Fruit fly (Drosophila melanogaster): Measurements from ENCODE around the gene Art3.
A peak's percentile ranks its signal among the peaks of the same experiment; 100 is the strongest.

Art3 gene

DNA sequence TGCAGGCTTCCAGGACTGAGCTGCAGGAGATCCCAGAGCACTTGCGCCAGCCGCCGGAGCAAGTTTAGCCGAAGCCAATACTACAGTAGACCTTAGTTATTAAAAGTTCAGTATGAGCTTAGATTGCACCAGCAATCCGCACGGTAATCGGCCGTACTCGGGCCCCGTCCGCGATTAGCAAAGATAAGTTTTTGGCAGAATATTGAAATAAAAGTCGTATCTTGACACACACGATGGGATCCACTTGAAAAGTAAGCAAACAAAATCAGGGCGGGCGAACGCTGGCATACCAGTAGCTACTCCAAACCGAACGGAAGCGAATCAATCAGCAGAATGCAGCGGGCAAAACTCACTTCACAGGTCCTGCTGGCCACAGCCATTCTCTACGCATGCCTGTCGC lies 1.1 kb upstream of the Art3 start, which contains the start of gene CG34316:
Gene CG34316, plus strand, starts transcription at position 301 of the 400 bp plus-strand sequence.
- TF ChIP-seq kay (GFP tag; ENCODE audit: borderline replicate concordance): no peak
- TF ChIP-seq ovo (GFP tag; optimal IDR thresholded peaks at IDR 0.05): no peak
- no peak for TF ChIP-seq CG33017 (tag; optimal IDR thresholded peaks at IDR 0.05)
- no peak for TF ChIP-seq Crg-1 (GFP tag; optimal IDR thresholded peaks at IDR 0.05)
- no peak for TF ChIP-seq CG12768 (GFP tag; optimal IDR thresholded peaks at IDR 0.05)
- TF ChIP-seq Mnt (GFP tag; optimal IDR thresholded peaks at IDR 0.05): no peak
- no peak for TF ChIP-seq CG7045 (GFP tag; optimal IDR thresholded peaks at IDR 0.05)
- TF ChIP-seq CG5204 (GFP tag; optimal IDR thresholded peaks at IDR 0.05): no peak
- TF ChIP-seq CG7101 (tag; optimal IDR thresholded peaks at IDR 0.05): no peak
- TF ChIP-seq pad (GFP tag; optimal IDR thresholded peaks at IDR 0.05): no peak
- no peak for TF ChIP-seq CG14711 (tag; optimal IDR thresholded peaks at IDR 0.05)
- TF ChIP-seq CG1620 (GFP tag; optimal IDR thresholded peaks at IDR 0.05): no peak
- no peak for TF ChIP-seq CG11617 (GFP tag; optimal IDR thresholded peaks at IDR 0.05)
- no peak for TF ChIP-seq tj (GFP tag; optimal IDR thresholded peaks at IDR 0.05)
- TF ChIP-seq Hr96 (GFP tag; optimal IDR thresholded peaks at IDR 0.05): no peak
- no peak for TF ChIP-seq bab1 (GFP tag; optimal IDR thresholded peaks at IDR 0.05)
- TF ChIP-seq cic (GFP tag; optimal IDR thresholded peaks at IDR 0.05): no peak
- TF ChIP-seq cnc (optimal IDR thresholded peaks at IDR 0.05): no peak
- TF ChIP-seq Clk (GFP tag; optimal IDR thresholded peaks at IDR 0.05): no peak
- TF ChIP-seq toe (GFP tag; optimal IDR thresholded peaks at IDR 0.05): no peak

DNA sequence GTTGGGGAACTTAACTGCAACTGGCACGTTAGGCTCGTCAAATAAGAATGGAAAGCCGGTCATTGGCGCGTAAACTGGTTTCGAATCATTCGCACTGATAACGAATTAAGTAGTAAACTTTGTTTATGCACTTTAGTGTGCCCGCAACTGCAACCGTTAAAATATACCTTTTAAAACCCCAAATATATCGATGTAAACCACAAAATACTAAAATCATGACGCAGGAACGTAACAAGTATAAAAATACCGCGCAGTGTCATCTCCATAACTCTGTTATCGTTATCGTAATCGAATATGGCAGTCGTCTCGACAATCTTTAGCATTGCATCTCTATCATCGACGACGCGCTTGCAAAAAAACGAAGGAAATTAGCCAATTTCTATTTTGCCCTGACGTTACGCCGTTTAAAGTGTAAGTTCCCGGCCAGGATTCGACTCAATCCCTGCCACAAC lies 3.9 kb downstream of the Art3 start, which contains the start of the genes CG31344 and Caf1-55:
Gene CG31344, minus strand, starts transcription at position 51 of the 452 bp plus-strand sequence.
Gene Caf1-55, plus strand, starts transcription at position 298 of the 452 bp plus-strand sequence.
- TF ChIP-seq Mnt (GFP tag; optimal IDR thresholded peaks at IDR 0.05) (peak; percentile 75), CG5204 (GFP tag; optimal IDR thresholded peaks at IDR 0.05) (no peak), cic (GFP tag; optimal IDR thresholded peaks at IDR 0.05) (peak; percentile 35), CG7045 (GFP tag; optimal IDR thresholded peaks at IDR 0.05) (no peak), CG33017 (tag; optimal IDR thresholded peaks at IDR 0.05) (no peak), bab1 (GFP tag; optimal IDR thresholded peaks at IDR 0.05) (peak; percentile 83), CG7101 (tag; optimal IDR thresholded peaks at IDR 0.05) (no peak), CG11617 (GFP tag; optimal IDR thresholded peaks at IDR 0.05) (peak; percentile 6), cnc (optimal IDR thresholded peaks at IDR 0.05) (no peak), CG14711 (tag; optimal IDR thresholded peaks at IDR 0.05) (peak; percentile 29), ovo (GFP tag; optimal IDR thresholded peaks at IDR 0.05) (no peak), CG12768 (GFP tag; optimal IDR thresholded peaks at IDR 0.05) (no peak), toe (GFP tag; optimal IDR thresholded peaks at IDR 0.05) (no peak)

DNA sequence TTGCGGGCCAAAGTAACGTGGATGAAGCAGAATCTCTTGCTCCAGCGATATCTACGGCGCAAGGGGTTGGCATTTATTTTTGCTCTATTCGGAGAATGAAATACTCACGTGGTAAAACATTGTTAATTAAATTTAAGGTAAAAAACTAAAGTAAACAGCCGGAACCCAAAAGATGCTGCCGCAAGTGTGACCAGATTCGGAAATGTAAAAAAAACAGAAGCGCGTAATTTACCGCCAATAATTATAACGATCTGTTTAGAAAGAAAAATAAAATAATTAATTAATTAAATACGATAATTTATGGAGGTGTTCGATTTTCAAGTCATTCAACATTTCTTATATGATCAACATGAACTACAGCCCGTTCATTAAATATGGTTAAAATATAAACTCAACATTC lies 6.2 kb downstream of the Art3 start, which contains the start of gene Polr2G:
Gene Polr2G, minus strand, starts transcription at position 208 of the 400 bp plus-strand sequence.
- no peak for TF ChIP-seq CG1620 (GFP tag; optimal IDR thresholded peaks at IDR 0.05)
- TF ChIP-seq CG11617 (GFP tag; optimal IDR thresholded peaks at IDR 0.05): no peak
- peak; percentile 30 for TF ChIP-seq bab1 (GFP tag; optimal IDR thresholded peaks at IDR 0.05)
- TF ChIP-seq Mnt (GFP tag; optimal IDR thresholded peaks at IDR 0.05): no peak
- TF ChIP-seq toe (GFP tag; optimal IDR thresholded peaks at IDR 0.05): no peak
- TF ChIP-seq CG7045 (GFP tag; optimal IDR thresholded peaks at IDR 0.05): no peak

DNA sequence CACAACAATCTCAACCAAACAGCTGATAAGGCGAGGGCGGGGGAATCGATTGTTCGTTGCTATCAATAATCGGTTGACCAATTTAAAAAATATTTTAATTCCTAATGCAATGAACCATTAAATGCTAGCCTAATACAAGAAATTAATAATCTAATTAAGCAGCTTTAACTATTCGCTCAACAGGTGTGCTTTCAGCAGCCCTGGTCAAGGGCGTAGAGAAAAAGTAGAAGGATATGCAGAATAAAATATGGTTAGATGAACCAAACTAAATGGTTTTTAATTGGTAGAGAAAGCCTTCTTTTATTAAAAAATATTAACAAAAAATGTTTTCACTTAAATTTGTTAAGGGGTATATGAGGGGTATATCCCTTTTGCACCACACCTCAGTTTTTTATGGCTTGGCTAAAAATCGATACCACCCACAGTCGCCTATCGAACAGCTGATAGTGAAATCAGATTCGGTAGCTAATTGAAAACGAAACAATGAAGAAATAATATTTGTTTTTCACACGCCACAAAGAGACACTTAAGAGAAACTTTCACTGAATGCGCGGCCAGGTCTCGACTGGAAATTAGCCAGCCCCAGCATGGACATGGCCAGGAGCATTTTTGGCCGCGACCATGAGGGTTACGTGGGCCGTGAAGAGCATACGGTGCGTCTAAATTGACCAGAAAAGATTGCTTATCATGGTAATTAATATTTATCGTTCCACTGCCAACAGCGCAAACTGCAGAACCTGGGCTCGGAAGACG lies 10.2 kb downstream of the Art3 start, which contains the start of the genes SIDL and CG12241:
Gene SIDL, minus strand, starts transcription at position 51 of the 753 bp plus-strand sequence.
Gene CG12241, plus strand, starts transcription at position 433 of the 753 bp plus-strand sequence.
- TF ChIP-seq toe (GFP tag; optimal IDR thresholded peaks at IDR 0.05): peak; percentile 95
- peak; percentile 48 for TF ChIP-seq cic (GFP tag; optimal IDR thresholded peaks at IDR 0.05)
- TF ChIP-seq Clk (GFP tag; optimal IDR thresholded peaks at IDR 0.05): peak; percentile 87
- TF ChIP-seq Crg-1 (GFP tag; optimal IDR thresholded peaks at IDR 0.05): peak; percentile 53
- TF ChIP-seq kay (GFP tag; ENCODE audit: borderline replicate concordance): no peak
- peak; percentile 89 for TF ChIP-seq CG33017 (tag; optimal IDR thresholded peaks at IDR 0.05)
- TF ChIP-seq Hr96 (GFP tag; optimal IDR thresholded peaks at IDR 0.05): no peak
- TF ChIP-seq CG12768 (GFP tag; optimal IDR thresholded peaks at IDR 0.05): peak; percentile 96
- TF ChIP-seq CG7045 (GFP tag; optimal IDR thresholded peaks at IDR 0.05): peak; percentile 93
- TF ChIP-seq ovo (GFP tag; optimal IDR thresholded peaks at IDR 0.05): no peak
- TF ChIP-seq CG1620 (GFP tag; optimal IDR thresholded peaks at IDR 0.05): peak; percentile 83
- TF ChIP-seq CG5204 (GFP tag; optimal IDR thresholded peaks at IDR 0.05): no peak
- peak; percentile 74 for TF ChIP-seq bab1 (GFP tag; optimal IDR thresholded peaks at IDR 0.05)
- TF ChIP-seq CG14711 (tag; optimal IDR thresholded peaks at IDR 0.05): peak; percentile 91
- TF ChIP-seq Mnt (GFP tag; optimal IDR thresholded peaks at IDR 0.05): peak; percentile 82
- peak; percentile 83 for TF ChIP-seq pad (GFP tag; optimal IDR thresholded peaks at IDR 0.05)
- TF ChIP-seq CG11617 (GFP tag; optimal IDR thresholded peaks at IDR 0.05): peak; percentile 87
- peak; percentile 89 for TF ChIP-seq CG7101 (tag; optimal IDR thresholded peaks at IDR 0.05)
- TF ChIP-seq cnc (optimal IDR thresholded peaks at IDR 0.05): no peak
- TF ChIP-seq tj (GFP tag; optimal IDR thresholded peaks at IDR 0.05): peak; percentile 54

dm6 chr3R:15213362-15213989 lies 15.7 kb downstream of the Art3 start, which contains the start of the genes CG6654 and CG4210:
Gene CG6654 (minus strand): TSS chr3R:15213658.
Gene CG4210 (plus strand): TSS chr3R:15213974.
- TF ChIP-seq CG33017 (tag; optimal IDR thresholded peaks at IDR 0.05): no peak
- TF ChIP-seq CG7045 (GFP tag; optimal IDR thresholded peaks at IDR 0.05): no peak
- no peak for TF ChIP-seq cnc (optimal IDR thresholded peaks at IDR 0.05)
- TF ChIP-seq CG14711 (tag; optimal IDR thresholded peaks at IDR 0.05): peak; percentile 28
- TF ChIP-seq CG11617 (GFP tag; optimal IDR thresholded peaks at IDR 0.05): peak; percentile 29
- no peak for TF ChIP-seq Mnt (GFP tag; optimal IDR thresholded peaks at IDR 0.05)
- peak; percentile 15 for TF ChIP-seq pad (GFP tag; optimal IDR thresholded peaks at IDR 0.05)
- TF ChIP-seq bab1 (GFP tag; optimal IDR thresholded peaks at IDR 0.05): peak; percentile 9
- TF ChIP-seq CG7101 (tag; optimal IDR thresholded peaks at IDR 0.05): peak; percentile 9
- no peak for TF ChIP-seq CG1620 (GFP tag; optimal IDR thresholded peaks at IDR 0.05)
- TF ChIP-seq Crg-1 (GFP tag; optimal IDR thresholded peaks at IDR 0.05): no peak
- TF ChIP-seq CG5204 (GFP tag; optimal IDR thresholded peaks at IDR 0.05): no peak
- TF ChIP-seq Hr96 (GFP tag; optimal IDR thresholded peaks at IDR 0.05): no peak
- TF ChIP-seq CG12768 (GFP tag; optimal IDR thresholded peaks at IDR 0.05): no peak
- no peak for TF ChIP-seq Clk (GFP tag; optimal IDR thresholded peaks at IDR 0.05)
- no peak for TF ChIP-seq cic (GFP tag; optimal IDR thresholded peaks at IDR 0.05)
- TF ChIP-seq tj (GFP tag; optimal IDR thresholded peaks at IDR 0.05): no peak
- TF ChIP-seq kay (GFP tag; ENCODE audit: borderline replicate concordance): no peak
- TF ChIP-seq toe (GFP tag; optimal IDR thresholded peaks at IDR 0.05): peak; percentile 5
- TF ChIP-seq ovo (GFP tag; optimal IDR thresholded peaks at IDR 0.05): no peak

Measured in whole organism, adult.